Worm (Caenorhabditis elegans): Measurements from ENCODE around the gene flp-27.
A peak's percentile ranks its signal among the peaks of the same experiment; 100 is the strongest.

DNA sequence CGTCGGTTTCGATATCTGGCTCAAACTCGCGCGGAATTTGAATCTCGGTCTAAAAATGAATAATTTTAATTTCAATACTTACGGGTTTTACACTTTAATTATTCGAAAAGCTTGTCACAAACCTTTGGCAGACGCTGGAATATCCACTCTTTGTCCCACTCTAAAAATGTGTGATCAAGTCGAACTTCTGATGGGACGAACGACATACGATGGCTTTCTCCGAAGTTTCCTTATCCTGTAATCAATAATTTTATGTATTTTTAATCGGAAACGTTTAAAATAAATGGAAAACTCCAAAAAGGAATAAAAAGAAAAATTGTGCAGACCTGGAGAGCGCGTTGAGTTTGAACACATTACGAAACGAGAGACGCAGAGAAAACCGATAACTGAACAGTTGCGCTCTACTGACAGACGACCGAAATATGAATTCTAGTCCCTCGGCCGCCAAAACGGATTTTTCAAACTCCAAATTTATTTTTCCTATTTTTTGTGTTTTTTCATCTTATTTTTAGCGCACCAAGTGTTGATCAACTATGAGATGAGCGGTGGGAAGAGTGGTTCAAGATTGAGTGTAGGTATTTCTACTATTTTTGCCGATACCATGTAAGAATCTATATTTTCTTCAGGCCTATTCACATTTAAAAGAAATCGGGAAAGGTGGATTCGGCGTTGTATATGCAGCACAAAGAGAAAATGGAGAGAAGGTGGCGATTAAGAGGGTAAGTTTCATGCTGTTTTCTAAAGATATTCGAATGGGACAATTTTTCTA, 31.4 kb upstream of the flp-27 start, which contains the start of the genes sam-4, F59E12.17 and zyg-1:
- TF ChIP-seq lsy-2 (tag; optimal IDR thresholded peaks at IDR 0.05), result peak; percentile 80
- TF ChIP-seq mab-5 (tag; optimal IDR thresholded peaks at IDR 0.05), result no peak
- TF ChIP-seq nhr-12 (tag; optimal IDR thresholded peaks at IDR 0.05), result no peak
- peak; percentile 6 for TF ChIP-seq lin-13 (tag; optimal IDR thresholded peaks at IDR 0.05)
- TF ChIP-seq ztf-11 (tag; optimal IDR thresholded peaks at IDR 0.05), result no peak
